Fruit fly (Drosophila melanogaster) whole organism, embryonic: ENCODE measurements around the gene CG17108.

ENCODE experiments used
- Atf6 ChIP-seq: fragments of 200-800 bp; sonication (Bioruptor generic); IDR thresholded peaks from 2 replicates; pipeline ENCODE4 v1.3.6; 2022; ENCODE audit warnings: missing biosample characterization, missing genetic modification characterization
- B-H2 ChIP-seq: fragments of 200-800 bp; sonication (Bioruptor generic); optimal IDR thresholded peaks from 2 replicates; lab custom pipeline; 2018; ENCODE audit warnings: missing biosample characterization, mild to moderate bottlenecking, missing genetic modification characterization
- CG10147 ChIP-seq: fragments of 200-800 bp; sonication (Bioruptor generic); optimal IDR thresholded peaks from 2 replicates; lab custom pipeline; 2019; ENCODE audit warnings: missing biosample characterization, mild to moderate bottlenecking, missing genetic modification characterization, moderate library complexity
- CG10209 ChIP-seq: fragments of 200-800 bp; sonication (Bioruptor generic); optimal IDR thresholded peaks from 3 replicates; lab custom pipeline; 2017; ENCODE audit warnings: missing biosample characterization, mild to moderate bottlenecking, missing genetic modification characterization, missing genetic modification reagents
- CG12942 ChIP-seq: fragments of 200-800 bp; sonication (Bioruptor generic); optimal IDR thresholded peaks from 3 replicates; lab custom pipeline; 2016; ENCODE audit warnings: missing biosample characterization, missing genetic modification characterization
- CG14014 ChIP-seq: fragments of 200-800 bp; sonication (Bioruptor generic); IDR thresholded peaks from 2 replicates; pipeline ENCODE4 v1.3.6; 2022; ENCODE audit warnings: missing biosample characterization, missing genetic modification characterization
- CG14667 ChIP-seq: fragments of 200-800 bp; sonication (Bioruptor generic); IDR thresholded peaks from 2 replicates; pipeline ENCODE4 v1.3.6; 2022; ENCODE audit warnings: missing biosample characterization, missing genetic modification characterization
- CG14965 ChIP-seq: fragments of 200-800 bp; sonication (Bioruptor generic); optimal IDR thresholded peaks from 2 replicates; lab custom pipeline; 2016; ENCODE audit warnings: missing biosample characterization, missing genetic modification characterization, borderline replicate concordance
- CG15269 ChIP-seq: fragments of 200-800 bp; sonication (Bioruptor generic); optimal IDR thresholded peaks from 2 replicates; lab custom pipeline; 2018; ENCODE audit warnings: missing biosample characterization, mild to moderate bottlenecking, missing genetic modification characterization, moderate library complexity
- CG1832 ChIP-seq: fragments of 200-800 bp; sonication (Bioruptor generic); optimal IDR thresholded peaks from 2 replicates; lab custom pipeline; 2017; ENCODE audit warnings: missing biosample characterization, mild to moderate bottlenecking, missing genetic modification characterization, inconsistent platforms
- CG18619 ChIP-seq: fragments of 200-800 bp; sonication (Bioruptor generic); optimal IDR thresholded peaks from 3 replicates; lab custom pipeline; 2017; ENCODE audit warnings: missing biosample characterization, mild to moderate bottlenecking, missing genetic modification characterization
- CG2678 ChIP-seq: fragments of 200-800 bp; sonication (Bioruptor generic); optimal IDR thresholded peaks from 3 replicates; lab custom pipeline; 2019; ENCODE audit warnings: missing biosample characterization, mild to moderate bottlenecking, missing genetic modification characterization, moderate library complexity
- CG3407 ChIP-seq: fragments of 200-800 bp; sonication (Bioruptor generic); optimal IDR thresholded peaks from 2 replicates; lab custom pipeline; 2018; ENCODE audit warnings: missing biosample characterization, mild to moderate bottlenecking, missing genetic modification characterization
- CG3838 ChIP-seq: fragments of 200-800 bp; sonication (Bioruptor generic); optimal IDR thresholded peaks from 3 replicates; lab custom pipeline; 2016; ENCODE audit warnings: missing biosample characterization, missing genetic modification characterization
- CG6765 ChIP-seq: fragments of 200-800 bp; sonication (Bioruptor generic); optimal IDR thresholded peaks from 3 replicates; lab custom pipeline; 2017; ENCODE audit warnings: missing biosample characterization, mild to moderate bottlenecking, missing genetic modification characterization
- CG7357 ChIP-seq: fragments of 200-800 bp; sonication (Bioruptor generic); IDR thresholded peaks from 3 replicates; pipeline ENCODE4 v1.3.6; 2022; ENCODE audit warnings: missing biosample characterization, missing genetic modification characterization
- CG8388 ChIP-seq: fragments of 200-800 bp; sonication (Bioruptor generic); optimal IDR thresholded peaks from 2 replicates; lab custom pipeline; 2019; ENCODE audit warnings: missing biosample characterization, mild to moderate bottlenecking, missing genetic modification characterization, moderate library complexity
- CG9932 ChIP-seq: fragments of 200-800 bp; sonication (Bioruptor generic); IDR thresholded peaks from 2 replicates; pipeline ENCODE4 v1.3.6; 2022; ENCODE audit warnings: missing biosample characterization, missing genetic modification characterization
- CHES-1-like ChIP-seq: fragments of 200-800 bp; sonication (Bioruptor generic); optimal IDR thresholded peaks from 2 replicates; lab custom pipeline; 2016; ENCODE audit warnings: missing biosample characterization, missing genetic modification characterization
- Dek ChIP-seq: fragments of 200-800 bp; sonication (Bioruptor generic); optimal IDR thresholded peaks from 3 replicates; lab custom pipeline; 2019; ENCODE audit warnings: missing biosample characterization, mild to moderate bottlenecking, missing genetic modification characterization, moderate library complexity
- Drgx ChIP-seq: fragments of 200-800 bp; sonication (Bioruptor generic); IDR thresholded peaks from 2 replicates; pipeline ENCODE4 v1.3.6; 2022; ENCODE audit warnings: missing biosample characterization, missing genetic modification characterization
- Fer3 ChIP-seq: fragments of 200-800 bp; sonication (Bioruptor generic); optimal IDR thresholded peaks from 2 replicates; lab custom pipeline; 2018; ENCODE audit warnings: missing biosample characterization, mild to moderate bottlenecking, missing genetic modification characterization, moderate library complexity
- GATAe ChIP-seq: fragments of 200-800 bp; sonication (Bioruptor generic); conservative IDR thresholded peaks from 2 replicates; pipeline ENCODE4 v1.3.6; 2022; ENCODE audit warnings: missing biosample characterization, missing genetic modification characterization
- Gug ChIP-seq: fragments of 200-800 bp; sonication (Bioruptor generic); IDR thresholded peaks from 4 replicates; pipeline ENCODE4 v1.3.6; 2022; ENCODE audit warnings: missing biosample characterization, missing genetic modification characterization
- HLH54F ChIP-seq: fragments of 200-800 bp; sonication (Bioruptor generic); optimal IDR thresholded peaks from 3 replicates; lab custom pipeline; 2016; ENCODE audit warnings: missing biosample characterization, missing genetic modification characterization
- HLHmδ ChIP-seq: fragments of 200-800 bp; sonication (Bioruptor generic); optimal IDR thresholded peaks from 2 replicates; lab custom pipeline; 2018; ENCODE audit warnings: missing biosample characterization, mild to moderate bottlenecking, missing genetic modification characterization, moderate library complexity
- Hr51 ChIP-seq, 2 experiments: fragments of 200-800 bp; sonication (Bioruptor generic); optimal IDR thresholded peaks; 2 replicates in 1 of 2; 3 replicates in 1 of 2; lab custom pipeline; 2016 to 2018; ENCODE audit warnings: missing biosample characterization in 2 of 2, missing genetic modification characterization in 2 of 2, mild to moderate bottlenecking in 1 of 2, moderate library complexity in 1 of 2
- Lim3 ChIP-seq: fragments of 200-800 bp; sonication (Bioruptor generic); IDR thresholded peaks from 2 replicates; pipeline ENCODE4 v1.3.6; 2022; ENCODE audit warnings: missing biosample characterization, missing genetic modification characterization
- MTF-1 ChIP-seq: fragments of 200-800 bp; sonication (Bioruptor generic); optimal IDR thresholded peaks from 2 replicates; lab custom pipeline; 2018; ENCODE audit warnings: missing biosample characterization, mild to moderate bottlenecking, missing genetic modification characterization, borderline replicate concordance
- Mes4 ChIP-seq: fragments of 200-800 bp; sonication (Bioruptor generic); optimal IDR thresholded peaks from 2 replicates; lab custom pipeline; 2016; ENCODE audit warnings: missing biosample characterization, missing genetic modification characterization
- Nf-YA ChIP-seq: fragments of 200-800 bp; sonication (Bioruptor generic); IDR thresholded peaks from 2 replicates; pipeline ENCODE4 v1.3.6; 2022; ENCODE audit warnings: missing biosample characterization, missing genetic modification characterization
- Rfx ChIP-seq: fragments of 200-800 bp; sonication (Bioruptor generic); IDR thresholded peaks from 2 replicates; pipeline ENCODE4 v1.3.6; 2022; ENCODE audit warnings: missing biosample characterization, missing genetic modification characterization
- Sin3A ChIP-seq: fragments of >200 bp; optimal IDR thresholded peaks from 2 replicates; lab custom pipeline; 2018
- Ssrp ChIP-seq: fragments of 200-800 bp; sonication (Bioruptor generic); optimal IDR thresholded peaks from 2 replicates; lab custom pipeline; 2018; ENCODE audit warnings: missing biosample characterization, mild to moderate bottlenecking, missing genetic modification characterization, moderate library complexity
- cad ChIP-seq: fragments of >200 bp; optimal IDR thresholded peaks from 2 replicates; lab custom pipeline; 2017; ENCODE audit warnings: missing biosample characterization, missing genetic modification characterization
- crc ChIP-seq: fragments of 200-800 bp; sonication (Bioruptor generic); optimal IDR thresholded peaks from 2 replicates; lab custom pipeline; 2016; ENCODE audit warnings: missing biosample characterization, missing genetic modification characterization
- dan ChIP-seq: fragments of 200-800 bp; sonication (Bioruptor generic); IDR thresholded peaks from 2 replicates; pipeline ENCODE4 v1.3.6; 2022; ENCODE audit warnings: missing biosample characterization, missing genetic modification characterization
- emc ChIP-seq: fragments of 200-800 bp; sonication (Bioruptor generic); optimal IDR thresholded peaks from 2 replicates; lab custom pipeline; 2016; ENCODE audit warnings: missing biosample characterization, missing genetic modification characterization
- eve ChIP-seq, 2 experiments: fragments of >200 bp; optimal IDR thresholded peaks; 2 replicates each; lab custom pipeline; 2017; ENCODE audit warnings: missing biosample characterization in 2 of 2, missing genetic modification characterization in 2 of 2
- ewg ChIP-seq: fragments of 200-800 bp; sonication (Bioruptor generic); optimal IDR thresholded peaks from 3 replicates; lab custom pipeline; 2017; ENCODE audit warnings: mild to moderate bottlenecking, missing biosample characterization, missing genetic modification reagents, missing genetic modification characterization
- gce ChIP-seq: fragments of 200-800 bp; sonication (Bioruptor generic); IDR thresholded peaks from 3 replicates; pipeline ENCODE4 v1.3.6; 2022; ENCODE audit warnings: missing biosample characterization, missing genetic modification characterization
- hb ChIP-seq: fragments of 200-800 bp; sonication (Bioruptor generic); IDR thresholded peaks from 3 replicates; pipeline ENCODE4 v1.3.6; 2022; ENCODE audit warnings: missing biosample characterization, missing genetic modification characterization; ENCODE audit not compliant: partially characterized antibody
- lilli ChIP-seq: fragments of 200-800 bp; sonication (Bioruptor generic); optimal IDR thresholded peaks from 3 replicates; lab custom pipeline; 2016; ENCODE audit warnings: missing biosample characterization, missing genetic modification characterization
- pfk ChIP-seq: fragments of 200-800 bp; sonication (Bioruptor generic); optimal IDR thresholded peaks from 2 replicates; lab custom pipeline; 2018; ENCODE audit warnings: missing biosample characterization, mild to moderate bottlenecking, missing genetic modification characterization, moderate library complexity
- pita ChIP-seq: fragments of 200-800 bp; sonication (Bioruptor generic); optimal IDR thresholded peaks from 2 replicates; lab custom pipeline; 2017; ENCODE audit warnings: missing biosample characterization, mild to moderate bottlenecking, missing genetic modification characterization
- sima ChIP-seq: fragments of 200-800 bp; sonication (Bioruptor generic); optimal IDR thresholded peaks from 2 replicates; lab custom pipeline; 2016; ENCODE audit warnings: missing biosample characterization, missing genetic modification characterization
- sisA ChIP-seq: fragments of 200-800 bp; sonication (Bioruptor generic); IDR thresholded peaks from 2 replicates; pipeline ENCODE4 v1.3.6; 2022; ENCODE audit warnings: missing biosample characterization, missing genetic modification characterization
- tll ChIP-seq, 2 experiments: fragments of 200-800 bp in 1 of 2; fragments of >200 bp in 1 of 2; sonication (Bioruptor generic) in 1 of 2; optimal IDR thresholded peaks; 2 replicates each; lab custom pipeline; 2017 to 2019; ENCODE audit warnings: missing biosample characterization in 2 of 2, missing genetic modification characterization in 2 of 2, mild to moderate bottlenecking in 1 of 2, moderate library complexity in 1 of 2
- vfl ChIP-seq: fragments of 200-800 bp; sonication (Bioruptor generic); optimal IDR thresholded peaks from 2 replicates; lab custom pipeline; 2016; ENCODE audit warnings: missing biosample characterization, missing genetic modification characterization
- vvl ChIP-seq: fragments of 200-800 bp; sonication (Bioruptor generic); IDR thresholded peaks from 2 replicates; pipeline ENCODE4 v1.3.6; 2022; ENCODE audit warnings: missing biosample characterization, missing genetic modification characterization
- yki ChIP-seq: fragments of >200 bp; optimal IDR thresholded peaks from 3 replicates; lab custom pipeline; 2018

CG17108 gene

dm6 chr2L:10732343-10732808 lies 38.5 kb upstream of the CG17108 start, which contains the start of the genes EMC3 and Dpy-30L1 (continued):
- TF ChIP-seq tll (GFP tag; optimal IDR thresholded peaks at IDR 0.05; lab: Kevin White, UChicago), result peak in 1 of 2 experiments; percentile 38
- TF ChIP-seq CG3838 (GFP tag; lab: Kevin White, UChicago), result no peak
- no peak for TF ChIP-seq eve (GFP tag; optimal IDR thresholded peaks at IDR 0.05; lab: Kevin White, UChicago)
- TF ChIP-seq crc, result no peak
- TF ChIP-seq CG18619 (GFP tag; lab: Kevin White, UChicago), result no peak
- TF ChIP-seq CG10209, result peak; percentile 78
- no peak for TF ChIP-seq sima (GFP tag; lab: Kevin White, UChicago)
- peak; percentile 34 for TF ChIP-seq sisA (GFP tag; lab: Robert Waterston, UW)
- TF ChIP-seq Ssrp (tag; lab: Kevin White, UChicago), result peak; percentile 44
- no peak for TF ChIP-seq emc (GFP tag; lab: Kevin White, UChicago)
- no peak for TF ChIP-seq GATAe
- TF ChIP-seq Nf-YA (GFP tag; lab: Robert Waterston, UW), result no peak
- no peak for TF ChIP-seq CG14014 (GFP tag; lab: Robert Waterston, UW)
- TF ChIP-seq Sin3A (lab: Kevin White, UChicago), result peak; percentile 74
- TF ChIP-seq CG7357 (GFP tag; lab: Robert Waterston, UW), result no peak
- no peak for TF ChIP-seq ewg
- TF ChIP-seq CG10147 (GFP tag; lab: Kevin White, UChicago), result no peak
- TF ChIP-seq gce, result no peak
- TF ChIP-seq cad, result no peak
- no peak for TF ChIP-seq Lim3 (GFP tag; lab: Robert Waterston, UW)
- peak; percentile 69 for TF ChIP-seq CG9932 (GFP tag; lab: Robert Waterston, UW)
- TF ChIP-seq HLH54F, result peak; percentile 32
- 0 out of 2 replicates have a peak, but pooled peaks have one; percentile 29 for TF ChIP-seq CG14667 (GFP tag; lab: Robert Waterston, UW)
- no peak for TF ChIP-seq CG2678 (tag; lab: Kevin White, UChicago)
- TF ChIP-seq dan (GFP tag; lab: Robert Waterston, UW), result no peak
- no peak for TF ChIP-seq Gug (GFP tag; lab: Robert Waterston, UW)
- TF ChIP-seq B-H2 (GFP tag; lab: Kevin White, UChicago), result peak; percentile 23
- no peak for TF ChIP-seq yki (lab: Kevin White, UChicago)
- no peak for TF ChIP-seq MTF-1 (GFP tag; lab: Kevin White, UChicago)
- peak; percentile 0 for TF ChIP-seq CG6765 (GFP tag; lab: Kevin White, UChicago)
- peak; percentile 10 for TF ChIP-seq vfl (GFP tag; lab: Kevin White, UChicago)
- TF ChIP-seq CG14965 (GFP tag; lab: Kevin White, UChicago), result no peak
- TF ChIP-seq Drgx (GFP tag; lab: Robert Waterston, UW), result no peak; the same call in 1 of the 2 replicates
- TF ChIP-seq pfk (GFP tag; lab: Kevin White, UChicago), result no peak
- TF ChIP-seq vvl (GFP tag; lab: Robert Waterston, UW), result peak; percentile 58; the same call in 1 of the 2 replicates
- peak; percentile 32 for TF ChIP-seq CG12942 (GFP tag; lab: Kevin White, UChicago)
- TF ChIP-seq CG3407 (GFP tag; lab: Kevin White, UChicago), result no peak
- TF ChIP-seq pita (GFP tag; lab: Kevin White, UChicago), result no peak
- peak; percentile 73; the same call in 2 of the 3 replicates for TF ChIP-seq hb
- TF ChIP-seq Rfx (GFP tag; lab: Robert Waterston, UW), result peak; percentile 71
- TF ChIP-seq HLHmδ (GFP tag; lab: Kevin White, UChicago), result no peak
- TF ChIP-seq Hr51 (GFP tag; optimal IDR thresholded peaks at IDR 0.05; lab: Kevin White, UChicago), result peak in 1 of 2 experiments; percentile 30
- TF ChIP-seq Mes4 (GFP tag; lab: Kevin White, UChicago), result no peak
- TF ChIP-seq Dek (tag; lab: Kevin White, UChicago), result peak; percentile 16
- peak; percentile 22; the same call in 1 of the 2 replicates for TF ChIP-seq Atf6 (GFP tag; lab: Robert Waterston, UW)
- peak; percentile 44 for TF ChIP-seq Fer3 (tag; lab: Kevin White, UChicago)
- peak; percentile 34 for TF ChIP-seq CG8388 (GFP tag; lab: Kevin White, UChicago)
- no peak for TF ChIP-seq CG1832 (GFP tag; lab: Kevin White, UChicago)
- TF ChIP-seq lilli (GFP tag; lab: Kevin White, UChicago), result peak; percentile 78
- TF ChIP-seq CG15269 (tag; lab: Kevin White, UChicago), result no peak
- TF ChIP-seq CHES-1-like, result peak; percentile 33
